Fruit fly (Drosophila melanogaster): ENCODE results near the gene Nsf2.

The Nsf2 gene

dm6 chr3R:13857339-13857738 is 19.5 kb upstream of the Nsf2 start:
- no peak for TF ChIP-seq jim (GFP tag; optimal IDR thresholded peaks at IDR 0.05)
- peak in 1 of 2 experiments; percentile 12 for TF ChIP-seq foxo (GFP tag; optimal IDR thresholded peaks at IDR 0.05)
- TF ChIP-seq Jra (GFP tag; optimal IDR thresholded peaks at IDR 0.05) = no peak
- no peak for TF ChIP-seq dsf (GFP tag; optimal IDR thresholded peaks at IDR 0.05; ENCODE audit: borderline replicate concordance)
- TF ChIP-seq psq (GFP tag; optimal IDR thresholded peaks at IDR 0.05) = no peak
- no peak for TF ChIP-seq N (GFP tag; optimal IDR thresholded peaks at IDR 0.05)
- TF ChIP-seq pan (optimal IDR thresholded peaks at IDR 0.05) = no peak
- TF ChIP-seq br (GFP tag; optimal IDR thresholded peaks at IDR 0.05) = no peak

- TF ChIP-seq foxo (GFP tag; optimal IDR thresholded peaks at IDR 0.05) (no peak), sage (GFP tag; optimal IDR thresholded peaks at IDR 0.05) (no peak), Hr78 (GFP tag; optimal IDR thresholded peaks at IDR 0.05) (no peak), h (GFP tag; optimal IDR thresholded peaks at IDR 0.05) (no peak), Hnf4 (GFP tag; optimal IDR thresholded peaks at IDR 0.05) (no peak), brk (GFP tag; optimal IDR thresholded peaks at IDR 0.05) (no peak), HLH106 (tag; optimal IDR thresholded peaks at IDR 0.05) (no peak), psq (GFP tag; optimal IDR thresholded peaks at IDR 0.05) (no peak), Myc (optimal IDR thresholded peaks at IDR 0.05) (no peak), N (GFP tag; optimal IDR thresholded peaks at IDR 0.05) (no peak), fru (GFP tag; optimal IDR thresholded peaks at IDR 0.05) (no peak), lola (GFP tag; optimal IDR thresholded peaks at IDR 0.05) (no peak), Jra (GFP tag; optimal IDR thresholded peaks at IDR 0.05) (no peak)
Observed at dm6 chr3R:13855354-13855753, 17.6 kb upstream of the Nsf2 start, which contains the start of gene CG14362. Gene CG14362, minus strand, starts transcription at chr3R:13855454.

dm6 chr3R:13850992-13851391 is 13.2 kb upstream of the Nsf2 start:
- peak; percentile 7 for TF ChIP-seq psq (GFP tag; optimal IDR thresholded peaks at IDR 0.05)
- TF ChIP-seq pan (optimal IDR thresholded peaks at IDR 0.05) = no peak
- TF ChIP-seq ey (GFP tag; optimal IDR thresholded peaks at IDR 0.05) = peak; percentile 9
- peak; percentile 22 for TF ChIP-seq OdsH (GFP tag; optimal IDR thresholded peaks at IDR 0.05)
- peak; percentile 45 for TF ChIP-seq Sp1 (GFP tag; optimal IDR thresholded peaks at IDR 0.05)
- peak; percentile 32 for TF ChIP-seq fru (GFP tag; optimal IDR thresholded peaks at IDR 0.05)
- peak; percentile 39 for TF ChIP-seq h (GFP tag; optimal IDR thresholded peaks at IDR 0.05)
- TF ChIP-seq dmrt93B (GFP tag; optimal IDR thresholded peaks at IDR 0.05) = peak; percentile 10
- TF ChIP-seq rgr (GFP tag; optimal IDR thresholded peaks at IDR 0.05) = peak; percentile 14
- TF ChIP-seq Hr78 (GFP tag; optimal IDR thresholded peaks at IDR 0.05) = no peak
- TF ChIP-seq HLH106 (tag; optimal IDR thresholded peaks at IDR 0.05) = peak; percentile 54
- no peak for TF ChIP-seq dl (GFP tag; optimal IDR thresholded peaks at IDR 0.05; ENCODE audit: insufficient read depth in 1 of 2, partially characterized antibody in 2 of 2)
- no peak for TF ChIP-seq CG9705 (GFP tag; optimal IDR thresholded peaks at IDR 0.05)
- TF ChIP-seq CG32264 (GFP tag; optimal IDR thresholded peaks at IDR 0.05) = no peak
- no peak for TF ChIP-seq Abd-B (GFP tag; optimal IDR thresholded peaks at IDR 0.05)
- TF ChIP-seq foxo (GFP tag; optimal IDR thresholded peaks at IDR 0.05) = peak in 1 of 2 experiments; percentile 39

- TF ChIP-seq HLH106 (tag; optimal IDR thresholded peaks at IDR 0.05) (peak; percentile 92), woc (GFP tag; optimal IDR thresholded peaks at IDR 0.05) (peak; percentile 74), Dfd (GFP tag; optimal IDR thresholded peaks at IDR 0.05) (no peak), OdsH (GFP tag; optimal IDR thresholded peaks at IDR 0.05) (peak; percentile 92), fru (GFP tag; optimal IDR thresholded peaks at IDR 0.05) (peak; percentile 86), psq (GFP tag; optimal IDR thresholded peaks at IDR 0.05) (peak; percentile 80), br (GFP tag; optimal IDR thresholded peaks at IDR 0.05) (peak; percentile 81), N (GFP tag; optimal IDR thresholded peaks at IDR 0.05) (no peak), dsf (GFP tag; optimal IDR thresholded peaks at IDR 0.05; ENCODE audit: borderline replicate concordance) (peak; percentile 66), sv (GFP tag; optimal IDR thresholded peaks at IDR 0.05) (no peak), Myc (optimal IDR thresholded peaks at IDR 0.05) (no peak), rgr (GFP tag; optimal IDR thresholded peaks at IDR 0.05) (peak; percentile 86), Hnf4 (GFP tag; optimal IDR thresholded peaks at IDR 0.05) (peak; percentile 84), foxo (GFP tag; optimal IDR thresholded peaks at IDR 0.05) (peak in 1 of 2 experiments; percentile 85), sage (GFP tag; optimal IDR thresholded peaks at IDR 0.05) (peak; percentile 77), usp (GFP tag; optimal IDR thresholded peaks at IDR 0.05) (no peak), jim (GFP tag; optimal IDR thresholded peaks at IDR 0.05) (no peak), pan (optimal IDR thresholded peaks at IDR 0.05) (no peak), Mio (GFP tag; optimal IDR thresholded peaks at IDR 0.05) (no peak), CG32264 (GFP tag; optimal IDR thresholded peaks at IDR 0.05) (no peak), lola (GFP tag; optimal IDR thresholded peaks at IDR 0.05) (no peak), Jra (GFP tag; optimal IDR thresholded peaks at IDR 0.05) (peak; percentile 67), Sp1 (GFP tag; optimal IDR thresholded peaks at IDR 0.05) (peak; percentile 92), h (GFP tag; optimal IDR thresholded peaks at IDR 0.05) (peak; percentile 91), CrebA (GFP tag; optimal IDR thresholded peaks at IDR 0.05; ENCODE audit: borderline replicate concordance) (no peak), dmrt93B (GFP tag; optimal IDR thresholded peaks at IDR 0.05) (peak; percentile 68), ey (GFP tag; optimal IDR thresholded peaks at IDR 0.05) (peak; percentile 77), tai (GFP tag; optimal IDR thresholded peaks at IDR 0.05) (peak; percentile 67), Hr78 (GFP tag; optimal IDR thresholded peaks at IDR 0.05) (no peak), GATAd (GFP tag; optimal IDR thresholded peaks at IDR 0.05) (no peak), Hr83 (GFP tag; optimal IDR thresholded peaks at IDR 0.05; ENCODE audit: poor library complexity, severe bottlenecking) (no peak), Vsx2 (GFP tag; optimal IDR thresholded peaks at IDR 0.05; ENCODE audit: partially characterized antibody) (no peak), Abd-B (GFP tag; optimal IDR thresholded peaks at IDR 0.05) (no peak), brk (GFP tag; optimal IDR thresholded peaks at IDR 0.05) (peak; percentile 93), CG9705 (GFP tag; optimal IDR thresholded peaks at IDR 0.05) (peak; percentile 74), Dif (GFP tag; optimal IDR thresholded peaks at IDR 0.05; ENCODE audit: partially characterized antibody) (no peak), Rel (GFP tag; optimal IDR thresholded peaks at IDR 0.05) (no peak), Rel (tag; optimal IDR thresholded peaks at IDR 0.05) (peak; percentile 67), dl (GFP tag; optimal IDR thresholded peaks at IDR 0.05; ENCODE audit: insufficient read depth in 1 of 2, partially characterized antibody in 2 of 2) (no peak)
Observed at dm6 chr3R:13849327-13849726, 11.5 kb upstream of the Nsf2 start.

All from whole organism, wandering third instar larva.